Worm (Caenorhabditis elegans): Measurements from ENCODE around the gene srx-4.

srx-4 gene

ce11 chrV:730216-730615, 37.6 kb upstream of the srx-4 start (continued):
- TF ChIP-seq nhr-120 (GFP tag; IDR thresholded peaks at IDR 0.05) (no peak), Y67H2A.10 (GFP tag; conservative IDR thresholded peaks at IDR 0.05) (no peak), T26A5.8 (tag; optimal IDR thresholded peaks at IDR 0.05) (no peak), pha-4 (tag; optimal IDR thresholded peaks at IDR 0.05) (no peak), tlf-1 (GFP tag; optimal IDR thresholded peaks at IDR 0.05) (peak; percentile 46), somi-1 (GFP tag; optimal IDR thresholded peaks at IDR 0.05) (peak; percentile 25), F37B4.10 (GFP tag; IDR thresholded peaks at IDR 0.05) (no peak), Y53G8AR.9 (GFP tag; conservative IDR thresholded peaks at IDR 0.05) (peak; percentile 68; the same call in 1 of the 2 replicates), rpc-1 (optimal IDR thresholded peaks at IDR 0.05) (no peak), rpc-1 (tag; optimal IDR thresholded peaks at IDR 0.05) (no peak), mel-28 (tag; optimal IDR thresholded peaks at IDR 0.05; ENCODE audit: borderline replicate concordance) (no peak), F33H1.4 (GFP tag; IDR thresholded peaks at IDR 0.05) (no peak), lin-35 (GFP tag; optimal IDR thresholded peaks at IDR 0.05) (no peak), ceh-58 (GFP tag; IDR thresholded peaks at IDR 0.05) (no peak), chd-7 (tag; optimal IDR thresholded peaks at IDR 0.05) (peak; percentile 66), dpff-1 (tag; optimal IDR thresholded peaks at IDR 0.05) (no peak), lin-40 (tag; optimal IDR thresholded peaks at IDR 0.05) (peak; percentile 47), F39B2.1 (GFP tag; IDR thresholded peaks at IDR 0.05) (no peak), lin-26 (GFP tag; IDR thresholded peaks at IDR 0.05) (0 out of 2 replicates have a peak, but pooled peaks have one; percentile 24), nfyb-1 (GFP tag; IDR thresholded peaks at IDR 0.05) (peak; percentile 81), efl-1 (GFP tag; optimal IDR thresholded peaks at IDR 0.05) (no peak), die-1 (tag; optimal IDR thresholded peaks at IDR 0.05) (no peak), sdz-38 (tag; optimal IDR thresholded peaks at IDR 0.05) (no peak), ZK185.1 (tag; optimal IDR thresholded peaks at IDR 0.05; ENCODE audit: poor library complexity, severe bottlenecking) (peak; percentile 25), attf-6 (GFP tag; IDR thresholded peaks at IDR 0.05) (no peak), snpc-3.4 (tag; optimal IDR thresholded peaks at IDR 0.05) (no peak), attf-3 (GFP tag; conservative IDR thresholded peaks at IDR 0.05) (no peak), B0035.1 (tag; optimal IDR thresholded peaks at IDR 0.05) (no peak), B0019.2 (GFP tag; conservative IDR thresholded peaks at IDR 0.05) (no peak), nhr-80 (tag; optimal IDR thresholded peaks at IDR 0.05) (peak; percentile 54), F52B5.7 (tag; optimal IDR thresholded peaks at IDR 0.05) (no peak), C06A6.2 (GFP tag; conservative IDR thresholded peaks at IDR 0.05) (no peak; the same call in 1 of the 2 replicates), nfya-2 (GFP tag; IDR thresholded peaks at IDR 0.05) (no peak), lsy-27 (tag; optimal IDR thresholded peaks at IDR 0.05; ENCODE audit: borderline replicate concordance, insufficient read depth) (no peak), dox-1 (GFP tag; IDR thresholded peaks at IDR 0.05) (peak; percentile 42; the same call in 1 of the 2 replicates), let-526 (GFP tag; IDR thresholded peaks at IDR 0.05) (peak; percentile 27), madf-8 (GFP tag; conservative IDR thresholded peaks at IDR 0.05) (no peak), lin-54 (GFP tag; optimal IDR thresholded peaks at IDR 0.05) (peak; percentile 11), Y53F4B.3 (GFP tag; IDR thresholded peaks at IDR 0.05) (no peak), tbx-9 (tag; optimal IDR thresholded peaks at IDR 0.05; ENCODE audit: borderline replicate concordance) (no peak), mes-4 (tag; optimal IDR thresholded peaks at IDR 0.05) (no peak), ceh-40 (GFP tag; IDR thresholded peaks at IDR 0.05) (no peak), hlh-26 (GFP tag; conservative IDR thresholded peaks at IDR 0.05) (no peak), ceh-79 (tag; optimal IDR thresholded peaks at IDR 0.05) (no peak), ccch-3 (GFP tag; optimal IDR thresholded peaks at IDR 0.05) (no peak), mcd-1 (GFP tag; IDR thresholded peaks at IDR 0.05) (no peak), ets-4 (GFP tag; optimal IDR thresholded peaks at IDR 0.05) (no peak), ekl-4 (GFP tag; IDR thresholded peaks at IDR 0.05) (no peak), gei-17 (GFP tag; optimal IDR thresholded peaks at IDR 0.05) (no peak), sptf-2 (GFP tag; optimal IDR thresholded peaks at IDR 0.05) (no peak)

All from whole organism, young adult.